Fruit fly (Drosophila melanogaster): ENCODE data around the gene CG33965.

DNA sequence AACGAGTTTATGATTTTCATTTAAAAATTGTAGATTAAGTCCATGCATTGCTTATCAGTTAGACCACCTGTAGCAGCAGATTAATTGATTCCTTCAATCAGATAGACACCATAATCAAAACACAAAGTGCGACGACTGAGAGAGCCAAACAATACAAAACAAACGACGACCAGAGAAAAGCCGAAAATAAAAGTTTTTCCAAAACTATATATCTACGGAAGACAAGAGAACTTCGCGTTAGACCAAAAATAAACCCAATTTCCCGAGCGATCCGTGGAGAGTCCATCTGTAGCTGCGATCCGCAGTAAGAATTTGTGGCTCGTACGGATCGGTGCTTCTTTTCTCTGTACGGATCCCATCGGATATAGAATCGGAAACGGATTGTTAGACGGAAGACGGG lies 2.7 kb downstream of the CG33965 start, which contains the start of gene galene:
- TF ChIP-seq CG3919 (GFP tag; optimal IDR thresholded peaks at IDR 0.05): no peak
- TF ChIP-seq Blimp-1 (GFP tag; optimal IDR thresholded peaks at IDR 0.05): no peak
- no peak for TF ChIP-seq achi (GFP tag; optimal IDR thresholded peaks at IDR 0.05)

Data from whole organism, prepupa.